Fruit fly (Drosophila melanogaster): ENCODE data around the gene CG9215.

CG9215 gene

dm6 chrX:15631465-15631864 is 48.8 kb upstream of the CG9215 start:
- TF ChIP-seq svp (GFP tag), result no peak
- no peak for TF ChIP-seq CG3032 (tag; optimal IDR thresholded peaks at IDR 0.05)
- no peak for TF ChIP-seq fkh (GFP tag; optimal IDR thresholded peaks at IDR 0.05)
- TF ChIP-seq CG9139 (GFP tag; optimal IDR thresholded peaks at IDR 0.05), result no peak
- TF ChIP-seq CG6808 (GFP tag; optimal IDR thresholded peaks at IDR 0.05), result no peak
- no peak for TF ChIP-seq Gug (GFP tag; IDR thresholded peaks at IDR 0.05)
- no peak for TF ChIP-seq vri (GFP tag; optimal IDR thresholded peaks at IDR 0.05)
- TF ChIP-seq CG11762 (GFP tag; optimal IDR thresholded peaks at IDR 0.05; ENCODE audit: insufficient read depth), result no peak
- no peak for TF ChIP-seq CG8119 (GFP tag; IDR thresholded peaks at IDR 0.05)
- TF ChIP-seq Met (GFP tag; optimal IDR thresholded peaks at IDR 0.05), result no peak
- TF ChIP-seq Sox102F (GFP tag; optimal IDR thresholded peaks at IDR 0.05), result no peak
- no peak for TF ChIP-seq CG31627 (GFP tag; optimal IDR thresholded peaks at IDR 0.05)

- TF ChIP-seq CG16779 (tag; optimal IDR thresholded peaks at IDR 0.05), result no peak
- no peak for TF ChIP-seq Sox102F (GFP tag; optimal IDR thresholded peaks at IDR 0.05)
- TF ChIP-seq CG32006 (GFP tag; optimal IDR thresholded peaks at IDR 0.05), result peak; percentile 60
- TF ChIP-seq CG11294 (GFP tag; IDR thresholded peaks at IDR 0.05), result peak; percentile 8; the same call in 1 of the 2 replicates
- 0 out of 3 replicates have a peak, but pooled peaks have one; percentile 24 for TF ChIP-seq CG6163 (GFP tag; IDR thresholded peaks at IDR 0.05)
- no peak for TF ChIP-seq CG6854 (GFP tag; optimal IDR thresholded peaks at IDR 0.05)
- TF ChIP-seq fd59A (GFP tag; optimal IDR thresholded peaks at IDR 0.05), result no peak
- TF ChIP-seq CG8119 (GFP tag; IDR thresholded peaks at IDR 0.05), result peak; percentile 56; the same call in 2 of the 3 replicates
- peak; percentile 69 for TF ChIP-seq CG15336 (GFP tag; IDR thresholded peaks at IDR 0.05)
- peak; percentile 47 for TF ChIP-seq Hr4 (GFP tag; optimal IDR thresholded peaks at IDR 0.05)
- no peak for TF ChIP-seq CG3919 (GFP tag; optimal IDR thresholded peaks at IDR 0.05)
- TF ChIP-seq CG4318 (GFP tag; optimal IDR thresholded peaks at IDR 0.05), result peak; percentile 29
- TF ChIP-seq Ets96B (tag; optimal IDR thresholded peaks at IDR 0.05), result no peak
- peak; percentile 5 for TF ChIP-seq CG6276 (GFP tag; optimal IDR thresholded peaks at IDR 0.05)
- peak; percentile 15 for TF ChIP-seq OdsH (GFP tag; optimal IDR thresholded peaks at IDR 0.05)
- TF ChIP-seq Ets21C (GFP tag; optimal IDR thresholded peaks at IDR 0.05), result no peak
- TF ChIP-seq Gug (GFP tag; IDR thresholded peaks at IDR 0.05), result peak; percentile 50; the same call in 1 of the 2 replicates
- TF ChIP-seq CG8632 (GFP tag; optimal IDR thresholded peaks at IDR 0.05), result no peak
- no peak for TF ChIP-seq dac (GFP tag; optimal IDR thresholded peaks at IDR 0.05)
- peak; percentile 58; the same call in 2 of the 3 replicates for TF ChIP-seq eg (GFP tag; IDR thresholded peaks at IDR 0.05)
Measured at dm6 chrX:15630815-15631214, 48.1 kb upstream of the CG9215 start.

- no peak for TF ChIP-seq eg (GFP tag; IDR thresholded peaks at IDR 0.05)
- TF ChIP-seq CG6808 (GFP tag; optimal IDR thresholded peaks at IDR 0.05), result no peak
- TF ChIP-seq CG7368 (GFP tag; optimal IDR thresholded peaks at IDR 0.05), result no peak
- TF ChIP-seq Smox (GFP tag; optimal IDR thresholded peaks at IDR 0.05), result no peak
- no peak for TF ChIP-seq esn (GFP tag; optimal IDR thresholded peaks at IDR 0.05)
- TF ChIP-seq net (GFP tag; optimal IDR thresholded peaks at IDR 0.05), result no peak
- no peak for TF ChIP-seq Eip78C (GFP tag)
- TF ChIP-seq CG3032 (tag; optimal IDR thresholded peaks at IDR 0.05), result no peak
- TF ChIP-seq CG34406 (GFP tag; optimal IDR thresholded peaks at IDR 0.05), result no peak
- no peak for TF ChIP-seq vri (GFP tag; optimal IDR thresholded peaks at IDR 0.05)
- no peak for TF ChIP-seq CG3919 (GFP tag; optimal IDR thresholded peaks at IDR 0.05)
- no peak for TF ChIP-seq Blimp-1 (GFP tag; optimal IDR thresholded peaks at IDR 0.05)
- TF ChIP-seq Hr38 (GFP tag; optimal IDR thresholded peaks at IDR 0.05), result no peak
- TF ChIP-seq Met (GFP tag; optimal IDR thresholded peaks at IDR 0.05), result no peak
- no peak for TF ChIP-seq ss (GFP tag; optimal IDR thresholded peaks at IDR 0.05)
- TF ChIP-seq svp (GFP tag), result no peak
- no peak for TF ChIP-seq CG6792 (GFP tag; optimal IDR thresholded peaks at IDR 0.05)
Measured at dm6 chrX:15629962-15630361, 47.3 kb upstream of the CG9215 start.

Measured in whole organism, prepupa.